Worm (Caenorhabditis elegans) whole organism, early embryonic: ENCODE measurements around the gene srx-12.

Source experiments
- B0310.2 ChIP-seq: sonication (generic microtip); optimal IDR thresholded peaks from 2 replicates; lab custom pipeline; 2016; ENCODE audit warnings: mild to moderate bottlenecking, missing genetic modification characterization, missing compliant biosample characterization
- F13C5.2 ChIP-seq: sonication (generic microtip); optimal IDR thresholded peaks from 2 replicates; lab custom pipeline; 2017; ENCODE audit warnings: mild to moderate bottlenecking, missing genetic modification characterization, inconsistent platforms, missing compliant biosample characterization
- aly-1 ChIP-seq: sonication (generic microtip); optimal IDR thresholded peaks from 2 replicates; lab custom pipeline; 2016; ENCODE audit warnings: missing genetic modification characterization, missing compliant biosample characterization
- ama-1 ChIP-seq: fragments of 150-350 bp; optimal IDR thresholded peaks from 2 replicates; lab custom pipeline; 2014
- ceh-13 ChIP-seq: fragments of 200-800 bp; sonication (Bioruptor generic); optimal IDR thresholded peaks from 2 replicates; lab custom pipeline; 2018; ENCODE audit warnings: mild to moderate bottlenecking, missing genetic modification characterization, missing compliant biosample characterization
- ceh-36 ChIP-seq: sonication (generic microtip); optimal IDR thresholded peaks from 2 replicates; lab custom pipeline; 2016; ENCODE audit warnings: missing genetic modification characterization, inconsistent platforms, missing compliant biosample characterization
- ets-7 ChIP-seq: sonication (generic microtip); optimal IDR thresholded peaks from 2 replicates; lab custom pipeline; 2016; ENCODE audit warnings: missing genotype, missing genetic modification characterization, missing compliant biosample characterization
- flt-1 ChIP-seq: fragments of 200-800 bp; sonication (Bioruptor generic); IDR thresholded peaks from 2 replicates; pipeline ENCODE4 v1.3.6; 2022; ENCODE audit warnings: missing genetic modification characterization, missing compliant biosample characterization
- hmbx-1 ChIP-seq: sonication (generic microtip); optimal IDR thresholded peaks from 2 replicates; lab custom pipeline; 2016; ENCODE audit warnings: mild to moderate bottlenecking, missing genetic modification characterization, missing compliant biosample characterization
- hmg-4 ChIP-seq: fragments of 200-800 bp; sonication (Bioruptor generic); optimal IDR thresholded peaks from 2 replicates; lab custom pipeline; 2018; ENCODE audit warnings: mild to moderate bottlenecking, missing genetic modification characterization, missing compliant biosample characterization
- hnd-1 ChIP-seq: sonication (generic microtip); optimal IDR thresholded peaks from 2 replicates; lab custom pipeline; 2016; ENCODE audit warnings: missing genetic modification characterization, missing compliant biosample characterization
- pes-1 ChIP-seq: fragments of 200-800 bp; sonication (Bioruptor generic); IDR thresholded peaks from 2 replicates; pipeline ENCODE4 v1.3.6; 2022; ENCODE audit warnings: missing genetic modification reagents, missing genetic modification characterization, missing compliant biosample characterization
- scrt-1 ChIP-seq: fragments of 200-800 bp; sonication (Bioruptor generic); IDR thresholded peaks from 2 replicates; pipeline ENCODE4 v1.3.6; 2022; ENCODE audit warnings: missing genetic modification characterization, missing compliant biosample characterization
- sea-1 ChIP-seq: fragments of 200-800 bp; sonication (Bioruptor generic); conservative IDR thresholded peaks from 2 replicates; pipeline ENCODE4 v1.3.6; 2022; ENCODE audit warnings: missing genetic modification characterization, missing compliant biosample characterization
- tbx-11 ChIP-seq: fragments of 200-800 bp; sonication (Bioruptor generic); IDR thresholded peaks from 2 replicates; pipeline ENCODE4 v1.3.6; 2022; ENCODE audit warnings: missing genetic modification characterization, missing compliant biosample characterization
- tbx-37 ChIP-seq: fragments of 200-800 bp; sonication (Bioruptor generic); conservative IDR thresholded peaks from 2 replicates; pipeline ENCODE4 v1.3.6; 2022; ENCODE audit warnings: missing genetic modification reagents, missing genetic modification characterization, missing compliant biosample characterization
- tra-4 ChIP-seq: sonication (generic microtip); optimal IDR thresholded peaks from 2 replicates; lab custom pipeline; 2017; ENCODE audit warnings: missing genetic modification characterization, missing compliant biosample characterization

srx-12 gene

ce11 chrIV:1045683-1046082 lies at the start of gene srx-12:
TSS of gene srx-12 (plus strand) at chrIV:1045983.
- TF ChIP-seq tra-4 (tag; lab: Kevin White, UChicago): no peak
- TF ChIP-seq flt-1 (GFP tag; lab: Robert Waterston, UW): no peak
- TF ChIP-seq hmg-4: no peak
- no peak for TF ChIP-seq ceh-36 (tag; lab: Kevin White, UChicago)

ce11 chrIV:998914-999313 lies 46.9 kb upstream of the srx-12 start, which contains the start of gene Y55F3AM.5:
TSS of gene Y55F3AM.5 (plus strand) at chrIV:999214.
- no peak for TF ChIP-seq ama-1 (lab: Kevin White, UChicago)
- TF ChIP-seq ceh-13 (GFP tag; lab: Kevin White, UChicago): no peak
- no peak for TF ChIP-seq tbx-37 (GFP tag; lab: Robert Waterston, UW)
- no peak for TF ChIP-seq B0310.2
- TF ChIP-seq tbx-11 (GFP tag; lab: Robert Waterston, UW): no peak
- no peak for TF ChIP-seq ets-7 (tag; lab: Kevin White, UChicago)
- no peak for TF ChIP-seq aly-1 (tag; lab: Kevin White, UChicago)
- TF ChIP-seq ceh-36 (tag; lab: Kevin White, UChicago): no peak
- TF ChIP-seq flt-1 (GFP tag; lab: Robert Waterston, UW): no peak
- no peak for TF ChIP-seq pes-1 (GFP tag; lab: Robert Waterston, UW)

DNA sequence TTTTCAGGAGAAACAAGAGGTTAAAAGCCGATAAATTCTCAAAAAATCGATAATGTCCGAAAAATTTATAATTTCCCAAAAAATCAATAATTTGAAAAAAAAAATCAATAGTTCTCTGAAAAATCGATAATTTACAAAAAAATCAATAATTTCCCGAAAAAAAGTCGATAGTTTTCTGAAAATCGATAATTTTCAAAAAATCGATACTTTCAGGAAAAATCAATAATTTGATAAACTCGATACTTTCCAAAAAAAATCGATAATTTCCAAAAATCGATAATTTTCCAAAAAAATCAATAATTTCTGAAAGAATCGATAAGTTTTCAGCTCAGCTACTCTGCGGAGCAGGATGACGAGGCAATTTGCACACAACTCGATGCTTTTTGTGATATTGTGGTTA lies 46.1 kb upstream of the srx-12 start:
- TF ChIP-seq ama-1 (lab: Kevin White, UChicago): no peak
- TF ChIP-seq tra-4 (tag; lab: Kevin White, UChicago): no peak
- TF ChIP-seq hmg-4: no peak
- no peak for TF ChIP-seq F13C5.2 (tag; lab: Kevin White, UChicago)
- TF ChIP-seq hmbx-1 (tag; lab: Kevin White, UChicago): no peak
- no peak for TF ChIP-seq B0310.2
- TF ChIP-seq scrt-1 (GFP tag; lab: Robert Waterston, UW): no peak
- TF ChIP-seq tbx-11 (GFP tag; lab: Robert Waterston, UW): no peak
- TF ChIP-seq sea-1 (GFP tag; lab: Robert Waterston, UW): no peak
- TF ChIP-seq flt-1 (GFP tag; lab: Robert Waterston, UW): no peak
- no peak for TF ChIP-seq ets-7 (tag; lab: Kevin White, UChicago)
- no peak for TF ChIP-seq hnd-1 (tag; lab: Kevin White, UChicago)

- TF ChIP-seq ceh-36 (tag; lab: Kevin White, UChicago) (no peak), aly-1 (tag; lab: Kevin White, UChicago) (no peak), flt-1 (GFP tag; lab: Robert Waterston, UW) (no peak), scrt-1 (GFP tag; lab: Robert Waterston, UW) (no peak), sea-1 (GFP tag; lab: Robert Waterston, UW) (no peak), tra-4 (tag; lab: Kevin White, UChicago) (no peak), hmbx-1 (tag; lab: Kevin White, UChicago) (no peak), ets-7 (tag; lab: Kevin White, UChicago) (no peak), B0310.2 (no peak), pes-1 (GFP tag; lab: Robert Waterston, UW) (no peak), hmg-4 (no peak), F13C5.2 (tag; lab: Kevin White, UChicago) (no peak), tbx-11 (GFP tag; lab: Robert Waterston, UW) (no peak)
These were observed 45.3 kb upstream of the srx-12 start for ce11 chrIV:1000441-1000840.

ce11 chrIV:1005761-1006160 lies 40.0 kb upstream of the srx-12 start, which contains the start of gene immp-2:
TSS of gene immp-2 (minus strand) at chrIV:1005861.
- TF ChIP-seq ceh-13 (GFP tag; lab: Kevin White, UChicago): no peak
- TF ChIP-seq tbx-37 (GFP tag; lab: Robert Waterston, UW): no peak
- TF ChIP-seq B0310.2: no peak
- TF ChIP-seq ceh-36 (tag; lab: Kevin White, UChicago): no peak
- TF ChIP-seq hnd-1 (tag; lab: Kevin White, UChicago): no peak
- TF ChIP-seq flt-1 (GFP tag; lab: Robert Waterston, UW): no peak
- no peak for TF ChIP-seq pes-1 (GFP tag; lab: Robert Waterston, UW)
- TF ChIP-seq ama-1 (lab: Kevin White, UChicago): no peak

DNA sequence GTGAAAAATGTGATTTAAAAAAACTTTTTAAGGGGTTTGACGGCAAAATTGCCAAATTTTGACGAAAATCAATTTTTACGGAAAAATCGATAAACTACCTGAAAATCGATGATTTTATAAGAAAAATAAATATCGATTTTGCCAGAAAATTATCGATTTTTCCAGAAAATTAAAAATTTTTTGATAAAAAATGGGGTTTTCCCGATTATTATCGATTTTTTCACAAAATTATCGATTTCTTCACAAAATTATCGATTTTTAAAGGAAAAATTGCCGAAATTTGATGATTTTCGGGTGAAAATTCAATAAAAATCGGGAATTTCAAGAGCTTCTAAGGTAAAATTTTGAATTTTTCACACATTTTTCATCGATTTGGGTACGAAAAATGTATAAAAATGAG lies 39.1 kb upstream of the srx-12 start:
- TF ChIP-seq tbx-37 (GFP tag; lab: Robert Waterston, UW) (no peak), hmbx-1 (tag; lab: Kevin White, UChicago) (no peak), ceh-13 (GFP tag; lab: Kevin White, UChicago) (no peak), hnd-1 (tag; lab: Kevin White, UChicago) (no peak), ceh-36 (tag; lab: Kevin White, UChicago) (no peak), ets-7 (tag; lab: Kevin White, UChicago) (no peak), hmg-4 (no peak)

- TF ChIP-seq scrt-1 (GFP tag; lab: Robert Waterston, UW): no peak
These were observed 36.2 kb upstream of the srx-12 start, which contains the start of gene Y55F3AM.9 for ce11 chrIV:1009546-1009945. TSS of gene Y55F3AM.9 (minus strand) at chrIV:1009734.

ce11 chrIV:1010212-1010611 lies 35.6 kb upstream of the srx-12 start, which contains the start of gene atg-3:
TSS of gene atg-3 (plus strand) at chrIV:1010512.
- no peak for TF ChIP-seq B0310.2
- no peak for TF ChIP-seq ama-1 (lab: Kevin White, UChicago)
- TF ChIP-seq pes-1 (GFP tag; lab: Robert Waterston, UW): no peak
- TF ChIP-seq hnd-1 (tag; lab: Kevin White, UChicago): no peak
- no peak for TF ChIP-seq flt-1 (GFP tag; lab: Robert Waterston, UW)
- TF ChIP-seq tra-4 (tag; lab: Kevin White, UChicago): no peak
- no peak for TF ChIP-seq hmbx-1 (tag; lab: Kevin White, UChicago)
